Fruit fly (Drosophila melanogaster): ENCODE data around the gene CG43774.
A peak's percentile ranks its signal among the peaks of the same experiment; 100 is the strongest.

The CG43774 gene

dm6 chr2L:4031203-4032096, 23.0 kb downstream of the CG43774 start, which contains the start of gene ed (continued):
- TF ChIP-seq Xbp1 (GFP tag; optimal IDR thresholded peaks at IDR 0.05) = no peak
- peak; percentile 65; the same call in 1 of the 4 replicates for TF ChIP-seq chinmo (GFP tag; IDR thresholded peaks at IDR 0.05; ENCODE audit: partially characterized antibody)
- TF ChIP-seq CG3838 (GFP tag; optimal IDR thresholded peaks at IDR 0.05) = no peak
- TF ChIP-seq Rx (GFP tag; IDR thresholded peaks at IDR 0.05) = no peak
- TF ChIP-seq Bteb2 (GFP tag; optimal IDR thresholded peaks at IDR 0.05) = no peak
- no peak for TF ChIP-seq CG15269 (tag; optimal IDR thresholded peaks at IDR 0.05)
- TF ChIP-seq CG1233 (GFP tag; optimal IDR thresholded peaks at IDR 0.05) = no peak
- TF ChIP-seq bcd (GFP tag; optimal IDR thresholded peaks at IDR 0.05) = no peak
- TF ChIP-seq CG33213 (GFP tag; optimal IDR thresholded peaks at IDR 0.05) = no peak
- TF ChIP-seq ara (GFP tag; IDR thresholded peaks at IDR 0.05) = no peak
- TF ChIP-seq pfk (GFP tag; optimal IDR thresholded peaks at IDR 0.05) = no peak
- TF ChIP-seq bowl (GFP tag; IDR thresholded peaks at IDR 0.05) = no peak
- TF ChIP-seq nerfin-2 (GFP tag; IDR thresholded peaks at IDR 0.05; ENCODE audit: partially characterized antibody) = no peak
- 0 out of 2 replicates have a peak, but pooled peaks have one; percentile 18 for TF ChIP-seq unc-4 (GFP tag; IDR thresholded peaks at IDR 0.05; ENCODE audit: partially characterized antibody)
- no peak for TF ChIP-seq CG9215 (GFP tag; IDR thresholded peaks at IDR 0.05)
- no peak for TF ChIP-seq CG7372 (GFP tag; IDR thresholded peaks at IDR 0.05)
- no peak for TF ChIP-seq CG12071 (GFP tag; optimal IDR thresholded peaks at IDR 0.05)
- no peak for TF ChIP-seq CG9932 (GFP tag; IDR thresholded peaks at IDR 0.05)
- TF ChIP-seq CG4424 (GFP tag; optimal IDR thresholded peaks at IDR 0.05) = no peak
- no peak for TF ChIP-seq CG6254 (GFP tag; optimal IDR thresholded peaks at IDR 0.05)
- TF ChIP-seq CG17829 (tag; optimal IDR thresholded peaks at IDR 0.05) = no peak
- peak; percentile 2 for TF ChIP-seq Hmr (GFP tag; optimal IDR thresholded peaks at IDR 0.05)
- TF ChIP-seq NfI (GFP tag; optimal IDR thresholded peaks at IDR 0.05) = peak; percentile 1
- TF ChIP-seq CG11696 (GFP tag; IDR thresholded peaks at IDR 0.05) = no peak
- peak; percentile 22; the same call in 1 of the 2 replicates for TF ChIP-seq CG13287 (GFP tag; IDR thresholded peaks at IDR 0.05; ENCODE audit: partially characterized antibody)
- no peak for TF ChIP-seq hb (GFP tag; IDR thresholded peaks at IDR 0.05; ENCODE audit: partially characterized antibody)
- peak; percentile 67 for TF ChIP-seq zen (tag; optimal IDR thresholded peaks at IDR 0.05)
- TF ChIP-seq CG18476 (GFP tag; optimal IDR thresholded peaks at IDR 0.05) = no peak
- no peak for TF ChIP-seq gem (tag; optimal IDR thresholded peaks at IDR 0.05)
- TF ChIP-seq Lpt (GFP tag; optimal IDR thresholded peaks at IDR 0.05) = no peak
- TF ChIP-seq CG14014 (GFP tag; IDR thresholded peaks at IDR 0.05) = no peak
- TF ChIP-seq kay (GFP tag; optimal IDR thresholded peaks at IDR 0.05) = peak; percentile 24
- no peak for TF ChIP-seq Camta (GFP tag; optimal IDR thresholded peaks at IDR 0.05)
- TF ChIP-seq Dref (GFP tag; IDR thresholded peaks at IDR 0.05) = no peak
- TF ChIP-seq CG34224 (GFP tag; IDR thresholded peaks at IDR 0.05; ENCODE audit: partially characterized antibody) = no peak
- TF ChIP-seq CG1024 (GFP tag; IDR thresholded peaks at IDR 0.05) = no peak
- TF ChIP-seq dmrt99B (tag; optimal IDR thresholded peaks at IDR 0.05) = no peak
- no peak for TF ChIP-seq CG4730 (GFP tag; IDR thresholded peaks at IDR 0.05)
- no peak for TF ChIP-seq Hey (tag; optimal IDR thresholded peaks at IDR 0.05)
- TF ChIP-seq wor (GFP tag; IDR thresholded peaks at IDR 0.05) = no peak
- TF ChIP-seq D19A (tag; optimal IDR thresholded peaks at IDR 0.05) = no peak
- TF ChIP-seq CG12236 (GFP tag; optimal IDR thresholded peaks at IDR 0.05) = no peak
- no peak for TF ChIP-seq Oaz (GFP tag; IDR thresholded peaks at IDR 0.05)
- TF ChIP-seq Ets97D (GFP tag; optimal IDR thresholded peaks at IDR 0.05) = no peak
- TF ChIP-seq Pdp1 (GFP tag; optimal IDR thresholded peaks at IDR 0.05) = no peak
- no peak for TF ChIP-seq Ssrp (tag; optimal IDR thresholded peaks at IDR 0.05)
- TF ChIP-seq peb (GFP tag; IDR thresholded peaks at IDR 0.05) = no peak
- TF ChIP-seq Max (GFP tag; optimal IDR thresholded peaks at IDR 0.05) = peak; percentile 5
- TF ChIP-seq odd (GFP tag; optimal IDR thresholded peaks at IDR 0.05) = no peak
